Worm (Caenorhabditis elegans) whole organism, early embryonic: ENCODE results near the gene H40L08.9.

Experiments
- sea-1 ChIP-seq: fragments of 200-800 bp; sonication (Bioruptor generic); conservative IDR thresholded peaks from 2 replicates; pipeline ENCODE4 v1.3.6; 2022; ENCODE audit warnings: missing genetic modification characterization, missing compliant biosample characterization
- tra-4 ChIP-seq: sonication (generic microtip); optimal IDR thresholded peaks from 2 replicates; lab custom pipeline; 2017; ENCODE audit warnings: missing genetic modification characterization, missing compliant biosample characterization

ce11 chrX:15052385-15052784, 23.9 kb downstream of the H40L08.9 start, which contains the start of gene H03G16.6:
- TF ChIP-seq sea-1 (GFP tag; lab: Robert Waterston, UW) = no peak
- no peak for TF ChIP-seq tra-4 (tag; lab: Kevin White, UChicago)
